Worm (Caenorhabditis elegans) whole organism, mixed stage, embryonic: ENCODE measurements around the gene tsp-10.

ENCODE experiments used
- M03D4.4 ChIP-seq: sonication (generic microtip); optimal IDR thresholded peaks from 2 replicates; lab custom pipeline; 2017; ENCODE audit warnings: mild to moderate bottlenecking, missing genetic modification characterization, missing compliant biosample characterization
- bed-3 ChIP-seq: fragments of 200-800 bp; sonication (Bioruptor generic); optimal IDR thresholded peaks from 3 replicates; lab custom pipeline; 2018; ENCODE audit warnings: mild to moderate bottlenecking, missing genetic modification characterization, moderate library complexity, missing compliant biosample characterization
- cnd-1 ChIP-seq: fragments of 200-800 bp; sonication (Bioruptor generic); optimal IDR thresholded peaks from 2 replicates; lab custom pipeline; 2018; ENCODE audit warnings: mild to moderate bottlenecking, missing genetic modification characterization, missing compliant biosample characterization
- ham-2 ChIP-seq: fragments of 200-800 bp; sonication (Bioruptor generic); optimal IDR thresholded peaks from 2 replicates; lab custom pipeline; 2018; ENCODE audit warnings: mild to moderate bottlenecking, missing genetic modification characterization, missing compliant biosample characterization
- lin-32 ChIP-seq: fragments of 200-800 bp; sonication (Bioruptor generic); optimal IDR thresholded peaks from 2 replicates; lab custom pipeline; 2018; ENCODE audit warnings: mild to moderate bottlenecking, missing genetic modification characterization, missing compliant biosample characterization
- lsy-2 ChIP-seq: fragments of 150-350 bp; optimal IDR thresholded peaks from 2 replicates; lab custom pipeline; 2014; ENCODE audit warnings: missing biosample characterization, missing genetic modification characterization
- nhr-2 ChIP-seq: fragments of 150-350 bp; optimal IDR thresholded peaks from 2 replicates; lab custom pipeline; 2014; ENCODE audit warnings: missing biosample characterization, missing genetic modification characterization
- nhr-237 ChIP-seq: fragments of 150-350 bp; optimal IDR thresholded peaks from 2 replicates; lab custom pipeline; 2014; ENCODE audit warnings: missing biosample characterization, missing genetic modification characterization
- nhr-76 ChIP-seq: sonication (generic microtip); optimal IDR thresholded peaks from 2 replicates; lab custom pipeline; 2017; ENCODE audit warnings: missing biosample characterization, missing genetic modification characterization
- pha-4 ChIP-seq: fragments of 150-350 bp; optimal IDR thresholded peaks from 2 replicates; lab custom pipeline; 2018; ENCODE audit warnings: missing biosample characterization, missing genetic modification reagents, missing genetic modification characterization
- snpc-4 ChIP-seq: fragments of 150-350 bp; optimal IDR thresholded peaks from 2 replicates; lab custom pipeline; 2014; ENCODE audit warnings: missing biosample characterization, missing genetic modification characterization
- unc-62 ChIP-seq: fragments of 150-350 bp; optimal IDR thresholded peaks from 2 replicates; lab custom pipeline; 2014; ENCODE audit warnings: missing biosample characterization, missing genetic modification reagents, missing genetic modification characterization
- ztf-11 ChIP-seq: fragments of 150-350 bp; optimal IDR thresholded peaks from 2 replicates; lab custom pipeline; 2014; ENCODE audit warnings: missing biosample characterization, missing genetic modification characterization

ce11 chrII:6752850-6753249 lies 34.5 kb downstream of the tsp-10 start, which contains the start of gene F41G3.21:
- TF ChIP-seq nhr-2 (tag; lab: Kevin White, UChicago) = no peak
- TF ChIP-seq unc-62 (GFP tag; lab: Kevin White, UChicago) = no peak
- no peak for TF ChIP-seq M03D4.4
- TF ChIP-seq nhr-237 (tag; lab: Kevin White, UChicago) = no peak
- no peak for TF ChIP-seq ztf-11 (tag; lab: Kevin White, UChicago)
- TF ChIP-seq lsy-2 (tag; lab: Kevin White, UChicago) = no peak
- TF ChIP-seq pha-4 (tag; lab: Kevin White, UChicago) = no peak
- no peak for TF ChIP-seq snpc-4 (tag; lab: Kevin White, UChicago)
- TF ChIP-seq cnd-1 = no peak
- no peak for TF ChIP-seq bed-3 (GFP tag; lab: Kevin White, UChicago)
- no peak for TF ChIP-seq lin-32 (GFP tag; lab: Kevin White, UChicago)
- TF ChIP-seq ham-2 = no peak
- TF ChIP-seq nhr-76 = no peak
